Worm (Caenorhabditis elegans) whole organism, dauer: ENCODE results near the gene W01A11.7.

Experiments used
- unc-62 ChIP-seq: sonication (generic microtip); optimal IDR thresholded peaks from 2 replicates; lab custom pipeline; 2017; ENCODE audit warnings: missing biosample characterization, missing genetic modification reagents, missing genetic modification characterization

The W01A11.7 gene

DNA sequence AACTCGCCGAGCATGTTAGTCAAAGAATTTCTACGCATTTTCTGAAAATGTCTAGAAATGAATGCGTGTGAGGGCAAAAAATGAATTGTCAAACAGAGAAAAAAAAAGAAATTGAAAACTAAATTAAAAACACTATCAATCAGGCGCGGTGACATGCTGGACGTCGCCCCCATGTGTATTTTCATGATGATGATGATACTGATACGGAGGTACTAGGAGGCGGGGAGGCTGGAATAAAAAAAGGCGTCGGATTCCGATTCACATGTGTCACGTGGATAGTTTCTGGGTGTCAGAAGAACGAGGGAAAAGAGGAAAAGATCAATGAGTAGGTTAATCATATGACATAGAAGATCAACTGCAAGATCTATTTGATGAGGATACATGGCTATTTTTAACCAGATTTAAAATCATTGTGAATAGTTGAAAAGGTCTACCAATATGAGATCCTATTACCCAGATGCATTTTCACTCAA, at the start of gene W01A11.7:
Gene W01A11.7 (minus strand): TSS at position 51 of the 473 bp plus-strand sequence.
- no peak for TF ChIP-seq unc-62 (GFP tag; lab: Kevin White, UChicago)

DNA sequence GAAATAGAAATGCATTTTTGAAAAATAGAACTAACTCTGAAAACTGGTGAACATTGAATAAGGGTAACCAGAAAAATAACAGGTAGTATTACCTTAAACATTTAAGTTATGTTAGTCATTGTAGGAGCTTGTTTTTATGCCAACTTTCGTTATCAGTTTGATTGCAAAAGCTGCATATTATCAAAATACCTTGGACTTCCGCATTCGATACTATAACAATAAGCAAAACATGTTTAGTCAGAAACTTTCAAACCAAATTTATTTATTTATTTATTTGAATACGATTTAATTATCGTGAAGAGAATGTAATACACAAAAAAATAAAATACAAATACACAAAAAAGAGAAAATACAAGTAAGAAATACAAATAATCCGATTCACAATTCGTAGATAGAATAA, 49.1 kb upstream of the W01A11.7 start, which contains the start of gene K04A8.19:
Gene K04A8.19 (minus strand): TSS at position 101 of the 400 bp plus-strand sequence.
- no peak for TF ChIP-seq unc-62 (GFP tag; lab: Kevin White, UChicago)

ce11 chrV:6551707-6552390, 46.7 kb upstream of the W01A11.7 start, which contains the start of gene twk-10:
TSS of gene twk-10 (plus strand) at chrV:6552340.
- no peak for TF ChIP-seq unc-62 (GFP tag; lab: Kevin White, UChicago)

DNA sequence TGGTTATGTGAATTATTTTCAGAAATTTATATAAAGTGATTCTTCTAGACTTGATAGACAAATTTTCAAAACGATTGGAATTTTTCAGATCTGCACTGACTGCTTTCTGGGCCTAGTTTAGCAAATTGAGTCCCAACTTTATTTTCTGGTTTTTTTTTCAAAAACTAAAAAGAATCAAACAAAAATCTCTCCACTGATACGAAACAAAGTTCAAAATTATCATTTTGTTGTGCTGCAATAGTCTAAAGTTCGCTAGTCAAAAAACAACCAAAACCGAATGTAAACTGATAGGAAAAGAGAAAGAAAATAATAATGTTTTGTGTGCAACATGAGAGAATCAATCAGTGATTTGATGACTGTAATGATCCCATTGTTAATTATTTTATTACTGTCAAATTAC, 44.7 kb upstream of the W01A11.7 start, which contains the start of gene lipl-4:
Gene lipl-4 (plus strand): TSS at position 301 of the 400 bp plus-strand sequence.
- no peak for TF ChIP-seq unc-62 (GFP tag; lab: Kevin White, UChicago)

- no peak for TF ChIP-seq unc-62 (GFP tag; lab: Kevin White, UChicago)
Measured at ce11 chrV:6549148-6549547, 44.0 kb upstream of the W01A11.7 start, which contains the start of gene K04A8.20. TSS of gene K04A8.20 (plus strand) at chrV:6549448.

ce11 chrV:6548309-6548708, 43.1 kb upstream of the W01A11.7 start:
- no peak for TF ChIP-seq unc-62 (GFP tag; lab: Kevin White, UChicago)

DNA sequence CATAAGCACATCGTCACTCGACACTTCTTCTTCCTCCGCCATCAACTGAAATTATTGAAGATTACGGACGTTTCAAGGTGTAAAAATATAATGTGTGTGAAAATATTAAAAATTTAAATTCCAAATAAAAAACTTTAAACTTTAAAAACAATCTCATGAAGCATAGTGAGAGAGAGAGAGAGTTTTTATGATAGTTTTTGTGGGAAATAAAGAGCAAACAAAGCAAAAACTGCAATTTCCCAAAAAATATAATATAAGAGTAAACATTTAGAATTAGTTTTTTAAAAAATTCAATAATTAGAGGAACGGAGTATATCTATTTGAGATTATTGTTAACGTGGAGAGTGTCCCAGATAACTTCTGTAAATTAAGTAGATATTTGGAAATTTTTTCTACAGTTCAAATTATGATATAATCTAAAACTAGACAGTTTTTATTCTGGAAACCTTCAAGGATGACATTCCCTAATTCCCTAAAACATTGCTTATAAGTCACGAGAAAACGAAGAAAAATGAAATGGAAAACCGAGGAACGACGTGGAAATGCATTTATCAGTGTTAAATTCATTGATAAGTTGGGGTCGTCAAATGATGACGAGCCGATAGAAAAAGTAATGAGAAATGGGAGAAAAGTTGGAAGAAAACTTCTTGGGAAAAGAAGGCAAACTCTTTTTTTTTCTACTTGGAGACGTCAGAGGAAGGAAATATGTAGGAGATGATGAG, 41.4 kb upstream of the W01A11.7 start, which contains the start of gene dre-1:
Gene dre-1 (minus strand): TSS at position 51 of the 722 bp plus-strand sequence.
- no peak for TF ChIP-seq unc-62 (GFP tag; lab: Kevin White, UChicago)

DNA sequence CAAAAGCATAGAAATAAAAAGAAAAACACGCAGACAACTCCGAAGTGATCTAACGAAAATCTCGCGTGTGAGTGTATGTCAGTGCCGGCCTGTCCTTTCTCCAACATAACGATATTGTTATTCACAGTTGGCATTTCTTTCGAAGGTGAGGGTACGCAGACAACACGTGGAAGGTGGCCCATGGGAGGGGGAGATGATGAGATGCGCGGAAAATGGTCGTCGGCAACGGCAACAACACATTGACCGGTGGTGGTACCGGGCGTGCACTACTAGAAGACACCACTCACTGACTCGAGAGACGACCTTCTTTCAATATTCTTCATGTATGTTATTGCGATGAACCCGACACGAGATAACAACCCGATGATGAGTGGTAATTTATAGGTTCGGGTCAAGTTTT, 39.8 kb upstream of the W01A11.7 start:
- TF ChIP-seq unc-62 (GFP tag; lab: Kevin White, UChicago): no peak

DNA sequence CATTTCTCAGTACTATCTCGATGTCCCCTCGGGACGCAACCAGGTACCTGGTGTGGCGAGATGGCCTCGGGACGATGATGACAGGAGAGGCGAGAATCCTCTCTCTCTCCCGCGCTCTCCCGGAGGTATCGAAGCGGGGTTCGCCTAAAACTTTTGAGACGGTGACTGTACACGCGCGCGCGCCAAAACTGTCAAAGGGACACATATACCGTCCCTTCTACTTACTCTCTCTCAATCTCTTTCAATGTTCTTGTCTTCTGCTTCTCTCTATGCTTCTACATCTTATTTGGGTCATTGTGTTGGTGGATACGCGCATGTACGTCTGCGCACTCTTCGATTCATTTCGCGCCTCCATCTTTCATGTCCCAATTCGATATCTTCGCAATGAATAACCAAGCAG, 36.7 kb upstream of the W01A11.7 start:
- no peak for TF ChIP-seq unc-62 (GFP tag; lab: Kevin White, UChicago)

ce11 chrV:6538323-6538722, 33.1 kb upstream of the W01A11.7 start:
- no peak for TF ChIP-seq unc-62 (GFP tag; lab: Kevin White, UChicago)

DNA sequence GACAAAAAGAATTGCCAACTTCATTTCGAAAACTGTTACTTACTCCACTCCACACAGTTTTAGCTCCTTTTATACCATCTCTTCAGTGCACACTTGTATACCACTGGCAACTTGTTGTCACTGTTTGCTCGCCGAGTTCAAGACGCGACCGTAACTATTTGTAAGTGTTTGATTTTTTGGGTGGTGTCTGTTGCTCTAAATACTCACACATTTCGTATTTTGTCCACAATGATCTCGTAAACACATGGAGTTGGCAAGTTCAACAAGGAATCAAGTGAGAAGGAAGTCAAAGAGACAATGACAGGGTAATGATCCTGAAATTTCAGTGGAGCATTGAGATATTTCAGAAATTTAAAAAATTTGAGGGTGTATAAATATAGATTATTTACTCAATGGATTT, 27.8 kb upstream of the W01A11.7 start, which contains the start of gene hpo-26:
Gene hpo-26 (minus strand): TSS at position 31 of the 400 bp plus-strand sequence.
- no peak for TF ChIP-seq unc-62 (GFP tag; lab: Kevin White, UChicago)

- no peak for TF ChIP-seq unc-62 (GFP tag; lab: Kevin White, UChicago)
Measured at ce11 chrV:6524757-6525156, 19.6 kb upstream of the W01A11.7 start, which contains the start of gene acs-1. TSS of gene acs-1 (plus strand) at chrV:6524989.

- TF ChIP-seq unc-62 (GFP tag; lab: Kevin White, UChicago): no peak
Measured at ce11 chrV:6522879-6523497, 17.8 kb upstream of the W01A11.7 start.

DNA sequence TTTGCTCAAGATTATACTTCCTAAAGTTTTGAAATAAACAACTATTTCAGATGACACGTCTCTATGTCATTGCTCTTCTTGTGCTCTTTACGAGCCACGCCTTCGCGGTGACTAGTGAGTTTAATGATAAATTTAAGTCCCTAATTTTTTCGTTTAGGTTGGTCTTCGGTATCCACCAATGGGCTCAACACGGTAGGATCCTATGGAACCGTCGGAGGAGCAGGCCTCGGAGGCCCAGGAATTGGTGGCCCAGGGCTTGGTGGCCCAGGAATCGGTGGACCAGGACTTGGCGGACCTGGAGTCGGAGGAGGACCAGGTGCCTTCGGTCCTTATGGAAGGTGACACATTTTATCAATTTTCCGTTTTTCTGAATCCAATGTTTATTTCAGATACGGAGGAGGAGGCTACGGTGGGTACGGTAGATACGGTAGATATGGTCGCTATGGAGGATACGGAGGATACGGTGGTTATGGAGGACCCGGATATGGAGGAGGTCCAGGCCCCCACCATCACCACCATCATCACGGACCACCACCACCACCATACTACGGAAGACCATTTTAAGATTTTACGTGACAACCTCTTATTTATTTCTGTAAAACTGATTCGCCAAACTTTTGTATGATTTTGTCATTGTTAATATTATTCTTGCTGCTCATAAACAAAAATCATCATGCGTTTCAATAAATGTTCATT, 15.3 kb upstream of the W01A11.7 start, which contains the start of the genes F46E10.2 and F46E10.18:
Gene F46E10.2 (plus strand): TSS at position 51 of the 696 bp plus-strand sequence.
Gene F46E10.18 (plus strand): TSS at position 646 of the 696 bp plus-strand sequence.
- no peak for TF ChIP-seq unc-62 (GFP tag; lab: Kevin White, UChicago)

DNA sequence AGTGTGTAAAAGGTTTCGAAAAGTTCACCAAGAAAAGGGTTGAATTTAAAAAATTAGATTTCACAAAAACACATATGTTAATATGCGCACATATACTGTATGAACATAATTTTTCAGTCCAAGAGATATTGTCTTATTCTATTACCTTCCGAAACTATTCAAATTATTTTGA, 12.9 kb upstream of the W01A11.7 start, which contains the start of gene F46E10.3:
Gene F46E10.3 (plus strand): TSS at position 73 of the 172 bp plus-strand sequence.
- no peak for TF ChIP-seq unc-62 (GFP tag; lab: Kevin White, UChicago)
